Fruit fly (Drosophila melanogaster) whole organism, adult: ENCODE measurements around the gene Diap1.

ENCODE experiments used
- CG11617 ChIP-seq: fragments of 200-800 bp; sonication (Bioruptor generic); optimal IDR thresholded peaks from 2 replicates; lab custom pipeline; 2017; ENCODE audit warnings: mild to moderate bottlenecking, missing biosample characterization, missing genetic modification reagents, missing genetic modification characterization
- CG12768 ChIP-seq: fragments of 200-800 bp; sonication (Bioruptor generic); optimal IDR thresholded peaks from 2 replicates; lab custom pipeline; 2017; ENCODE audit warnings: missing biosample characterization, missing genetic modification characterization, mild to moderate bottlenecking, moderate library complexity, missing genetic modification reagents
- CG14711 ChIP-seq: fragments of 200-800 bp; sonication (Bioruptor generic); optimal IDR thresholded peaks from 2 replicates; lab custom pipeline; 2018; ENCODE audit warnings: missing biosample characterization, mild to moderate bottlenecking, missing genetic modification characterization, moderate library complexity
- CG1620 ChIP-seq: fragments of 200-800 bp; sonication (Bioruptor generic); optimal IDR thresholded peaks from 2 replicates; lab custom pipeline; 2016; ENCODE audit warnings: missing biosample characterization, missing genetic modification characterization
- CG33017 ChIP-seq: fragments of 200-800 bp; sonication (Bioruptor generic); optimal IDR thresholded peaks from 2 replicates; lab custom pipeline; 2018; ENCODE audit warnings: missing biosample characterization, mild to moderate bottlenecking, missing genetic modification characterization, moderate library complexity
- CG5204 ChIP-seq: fragments of 200-800 bp; sonication (Bioruptor generic); optimal IDR thresholded peaks from 2 replicates; lab custom pipeline; 2016; ENCODE audit warnings: missing biosample characterization, missing genetic modification characterization
- CG7045 ChIP-seq: fragments of 200-800 bp; sonication (Bioruptor generic); optimal IDR thresholded peaks from 2 replicates; lab custom pipeline; 2017; ENCODE audit warnings: missing biosample characterization, mild to moderate bottlenecking, missing genetic modification characterization
- CG7101 ChIP-seq: fragments of 200-800 bp; sonication (Bioruptor generic); optimal IDR thresholded peaks from 2 replicates; lab custom pipeline; 2018; ENCODE audit warnings: missing biosample characterization, mild to moderate bottlenecking, missing genetic modification characterization, moderate library complexity
- Clk ChIP-seq: fragments of 200-800 bp; sonication (Bioruptor generic); optimal IDR thresholded peaks from 2 replicates; lab custom pipeline; 2017; ENCODE audit warnings: missing biosample characterization, missing genetic modification characterization
- Crg-1 ChIP-seq: fragments of 200-800 bp; sonication (Bioruptor generic); optimal IDR thresholded peaks from 2 replicates; lab custom pipeline; 2016; ENCODE audit warnings: missing biosample characterization, missing genetic modification characterization
- Hr96 ChIP-seq: fragments of 200-800 bp; sonication (Bioruptor generic); optimal IDR thresholded peaks from 2 replicates; lab custom pipeline; 2016; ENCODE audit warnings: missing biosample characterization, missing genetic modification characterization
- Mnt ChIP-seq: fragments of 200-800 bp; sonication (Bioruptor generic); optimal IDR thresholded peaks from 2 replicates; lab custom pipeline; 2016; ENCODE audit warnings: missing biosample characterization, mild to moderate bottlenecking, missing genetic modification characterization
- bab1 ChIP-seq: fragments of 200-800 bp; sonication (Bioruptor generic); optimal IDR thresholded peaks from 3 replicates; lab custom pipeline; 2019; ENCODE audit warnings: missing biosample characterization, mild to moderate bottlenecking, missing genetic modification characterization, moderate library complexity
- cic ChIP-seq: fragments of 200-800 bp; sonication (Bioruptor generic); optimal IDR thresholded peaks from 2 replicates; lab custom pipeline; 2017; ENCODE audit warnings: missing biosample characterization, mild to moderate bottlenecking, missing genetic modification characterization, moderate library complexity
- cnc ChIP-seq, 2 experiments: fragments of >200 bp; optimal IDR thresholded peaks; 2 replicates each; lab custom pipeline; 2017
- kay ChIP-seq: fragments of 200-800 bp; sonication (Bioruptor generic); peaks from one replicate; lab custom pipeline; 2016; ENCODE audit warnings: missing biosample characterization, missing genetic modification characterization, borderline replicate concordance
- ovo ChIP-seq: fragments of 200-800 bp; sonication (Bioruptor generic); optimal IDR thresholded peaks from 2 replicates; lab custom pipeline; 2016; ENCODE audit warnings: missing biosample characterization, missing genetic modification characterization
- pad ChIP-seq: fragments of 200-800 bp; sonication (Bioruptor generic); optimal IDR thresholded peaks from 3 replicates; lab custom pipeline; 2017; ENCODE audit warnings: missing biosample characterization, missing genetic modification characterization, mild to moderate bottlenecking, moderate library complexity, missing genetic modification reagents
- tj ChIP-seq: fragments of 200-800 bp; sonication (Bioruptor generic); optimal IDR thresholded peaks from 3 replicates; lab custom pipeline; 2017; ENCODE audit warnings: missing biosample characterization, mild to moderate bottlenecking, missing genetic modification characterization, moderate library complexity
- toe ChIP-seq: fragments of 200-800 bp; sonication (Bioruptor generic); optimal IDR thresholded peaks from 2 replicates; lab custom pipeline; 2016; ENCODE audit warnings: missing biosample characterization, missing genetic modification characterization

The Diap1 gene

dm6 chr3L:16027163-16027633 is 23.6 kb downstream of the Diap1 start:
- no peak for TF ChIP-seq CG5204 (GFP tag; lab: Kevin White, UChicago)
- TF ChIP-seq Hr96 (GFP tag; lab: Kevin White, UChicago) = no peak
- TF ChIP-seq Crg-1 = no peak
- TF ChIP-seq CG14711 (tag; lab: Kevin White, UChicago) = no peak
- TF ChIP-seq cnc (optimal IDR thresholded peaks at IDR 0.05; lab: Kevin White, UChicago) = no peak
- TF ChIP-seq Mnt (GFP tag; lab: Kevin White, UChicago) = no peak
- peak; percentile 20 for TF ChIP-seq CG12768
- TF ChIP-seq CG33017 = peak; percentile 18
- TF ChIP-seq ovo (GFP tag; lab: Kevin White, UChicago) = no peak
- TF ChIP-seq CG7045 = peak; percentile 35
- TF ChIP-seq CG1620 (GFP tag; lab: Kevin White, UChicago) = no peak
- TF ChIP-seq Clk (GFP tag; lab: Kevin White, UChicago) = no peak
- no peak for TF ChIP-seq tj (GFP tag; lab: Kevin White, UChicago)
- peak; percentile 15 for TF ChIP-seq toe (GFP tag; lab: Kevin White, UChicago)
- TF ChIP-seq CG11617 (GFP tag; lab: Kevin White, UChicago) = no peak
- TF ChIP-seq bab1 (GFP tag; lab: Kevin White, UChicago) = no peak
- no peak for TF ChIP-seq CG7101 (tag; lab: Kevin White, UChicago)
- no peak for TF ChIP-seq pad (GFP tag; lab: Kevin White, UChicago)
- TF ChIP-seq cic (GFP tag; lab: Kevin White, UChicago) = peak; percentile 80
- TF ChIP-seq kay (GFP tag; lab: Kevin White, UChicago) = no peak

dm6 chr3L:16026065-16026789 is 24.6 kb downstream of the Diap1 start:
- TF ChIP-seq CG1620 (GFP tag; lab: Kevin White, UChicago) (no peak), CG14711 (tag; lab: Kevin White, UChicago) (no peak), Hr96 (GFP tag; lab: Kevin White, UChicago) (peak; percentile 13), CG11617 (GFP tag; lab: Kevin White, UChicago) (no peak), CG7045 (no peak), cnc (optimal IDR thresholded peaks at IDR 0.05; lab: Kevin White, UChicago) (no peak), cic (GFP tag; lab: Kevin White, UChicago) (peak; percentile 95), CG33017 (no peak), Mnt (GFP tag; lab: Kevin White, UChicago) (no peak), Crg-1 (peak; percentile 35), ovo (GFP tag; lab: Kevin White, UChicago) (peak; percentile 68), tj (GFP tag; lab: Kevin White, UChicago) (no peak), Clk (GFP tag; lab: Kevin White, UChicago) (no peak), pad (GFP tag; lab: Kevin White, UChicago) (no peak), kay (GFP tag; lab: Kevin White, UChicago) (no peak), CG5204 (GFP tag; lab: Kevin White, UChicago) (no peak), CG12768 (peak; percentile 53), CG7101 (tag; lab: Kevin White, UChicago) (peak; percentile 40)

- TF ChIP-seq Clk (GFP tag; lab: Kevin White, UChicago) = no peak
- no peak for TF ChIP-seq bab1 (GFP tag; lab: Kevin White, UChicago)
- no peak for TF ChIP-seq CG7045
- TF ChIP-seq CG7101 (tag; lab: Kevin White, UChicago) = no peak
- TF ChIP-seq tj (GFP tag; lab: Kevin White, UChicago) = no peak
- TF ChIP-seq CG33017 = no peak
- no peak for TF ChIP-seq CG14711 (tag; lab: Kevin White, UChicago)
- TF ChIP-seq kay (GFP tag; lab: Kevin White, UChicago) = no peak
- TF ChIP-seq CG5204 (GFP tag; lab: Kevin White, UChicago) = no peak
- no peak for TF ChIP-seq cnc (optimal IDR thresholded peaks at IDR 0.05; lab: Kevin White, UChicago)
- TF ChIP-seq cic (GFP tag; lab: Kevin White, UChicago) = no peak
- TF ChIP-seq CG1620 (GFP tag; lab: Kevin White, UChicago) = no peak
- no peak for TF ChIP-seq ovo (GFP tag; lab: Kevin White, UChicago)
- TF ChIP-seq Hr96 (GFP tag; lab: Kevin White, UChicago) = no peak
- no peak for TF ChIP-seq pad (GFP tag; lab: Kevin White, UChicago)
- TF ChIP-seq Mnt (GFP tag; lab: Kevin White, UChicago) = no peak
These were observed 25.7 kb downstream of the Diap1 start for dm6 chr3L:16025020-16025680.

- TF ChIP-seq CG5204 (GFP tag; lab: Kevin White, UChicago) (no peak), Crg-1 (no peak)
These were observed 26.4 kb downstream of the Diap1 start for dm6 chr3L:16024276-16025019.

dm6 chr3L:16023020-16023648 is 27.7 kb downstream of the Diap1 start, which contains the start of gene Notum:
Gene Notum (plus strand): TSS chr3L:16023480.
- TF ChIP-seq ovo (GFP tag; lab: Kevin White, UChicago) (no peak), CG12768 (no peak)
